Fruit fly (Drosophila melanogaster) whole organism, embryonic: ENCODE measurements around the gene CG42240.

ENCODE experiments used
- ATbp ChIP-seq: fragments of 200-800 bp; sonication (Bioruptor generic); optimal IDR thresholded peaks from 2 replicates; lab custom pipeline; 2017; ENCODE audit warnings: missing biosample characterization, mild to moderate bottlenecking, missing genetic modification characterization, missing genetic modification reagents
- Abd-B ChIP-seq: fragments of 200-800 bp; sonication (Bioruptor generic); optimal IDR thresholded peaks from 2 replicates; lab custom pipeline; 2018; ENCODE audit warnings: missing biosample characterization, mild to moderate bottlenecking, missing genetic modification characterization, moderate library complexity
- Aef1 ChIP-seq: fragments of 200-800 bp; sonication (Bioruptor generic); IDR thresholded peaks from 3 replicates; pipeline ENCODE4 v1.3.6; 2022; ENCODE audit warnings: missing biosample characterization, missing genetic modification characterization
- Antp ChIP-seq: fragments of 200-800 bp; sonication (Bioruptor generic); optimal IDR thresholded peaks from 3 replicates; lab custom pipeline; 2016; ENCODE audit warnings: missing biosample characterization, missing genetic modification characterization
- Atf3 ChIP-seq: fragments of 200-800 bp; sonication (Bioruptor generic); optimal IDR thresholded peaks from 3 replicates; lab custom pipeline; 2016; ENCODE audit warnings: missing biosample characterization, missing genetic modification characterization
- CG1024 ChIP-seq: fragments of 200-800 bp; sonication (Bioruptor generic); IDR thresholded peaks from 2 replicates; pipeline ENCODE4 v1.3.6; 2022; ENCODE audit warnings: missing biosample characterization, missing genetic modification characterization
- CG10321 ChIP-seq: fragments of 200-800 bp; sonication (Bioruptor generic); IDR thresholded peaks from 2 replicates; pipeline ENCODE4 v1.3.6; 2022; ENCODE audit warnings: missing biosample characterization, missing genetic modification characterization
- CG10366 ChIP-seq: fragments of 200-800 bp; sonication (Bioruptor generic); IDR thresholded peaks from 2 replicates; pipeline ENCODE4 v1.3.6; 2022; ENCODE audit warnings: missing biosample characterization, missing genetic modification characterization
- CG12071 ChIP-seq: fragments of 200-800 bp; sonication (Bioruptor generic); optimal IDR thresholded peaks from 3 replicates; lab custom pipeline; 2018; ENCODE audit warnings: missing biosample characterization, mild to moderate bottlenecking, missing genetic modification characterization
- CG12769 ChIP-seq: fragments of 200-800 bp; sonication (Bioruptor generic); optimal IDR thresholded peaks from 2 replicates; lab custom pipeline; 2019; ENCODE audit warnings: missing biosample characterization, mild to moderate bottlenecking, missing genetic modification characterization, moderate library complexity
- CG13287 ChIP-seq: fragments of 200-800 bp; sonication (Bioruptor generic); IDR thresholded peaks from 2 replicates; pipeline ENCODE4 v1.3.6; 2022; ENCODE audit warnings: missing biosample characterization, missing genetic modification characterization; ENCODE audit not compliant: partially characterized antibody
- CG14965 ChIP-seq: fragments of 200-800 bp; sonication (Bioruptor generic); optimal IDR thresholded peaks from 2 replicates; lab custom pipeline; 2016; ENCODE audit warnings: missing biosample characterization, missing genetic modification characterization, borderline replicate concordance
- CG17612 ChIP-seq: fragments of 200-800 bp; sonication (Bioruptor generic); IDR thresholded peaks from 2 replicates; pipeline ENCODE4 v1.3.6; 2022; ENCODE audit warnings: missing biosample characterization, missing genetic modification characterization
- CG18262 ChIP-seq: fragments of 200-800 bp; optimal IDR thresholded peaks from 3 replicates; lab custom pipeline; 2019; ENCODE audit warnings: missing biosample characterization, mild to moderate bottlenecking, missing genetic modification characterization, moderate library complexity
- CG2202 ChIP-seq: fragments of 200-800 bp; sonication (Bioruptor generic); optimal IDR thresholded peaks from 2 replicates; lab custom pipeline; 2018; ENCODE audit warnings: missing biosample characterization, mild to moderate bottlenecking, missing genetic modification characterization
- CG31441 ChIP-seq: fragments of 200-800 bp; sonication (Bioruptor generic); IDR thresholded peaks from 2 replicates; pipeline ENCODE4 v1.3.6; 2022; ENCODE audit warnings: missing biosample characterization, missing genetic modification characterization
- CG3995 ChIP-seq: fragments of 200-800 bp; sonication (Bioruptor generic); optimal IDR thresholded peaks from 3 replicates; lab custom pipeline; 2016; ENCODE audit warnings: missing biosample characterization, missing genetic modification characterization
- CG4820 ChIP-seq: fragments of 200-800 bp; sonication (Bioruptor generic); optimal IDR thresholded peaks from 3 replicates; lab custom pipeline; 2016; ENCODE audit warnings: missing biosample characterization, missing genetic modification characterization
- CG4854 ChIP-seq: fragments of 200-800 bp; sonication (Bioruptor generic); optimal IDR thresholded peaks from 2 replicates; lab custom pipeline; 2016; ENCODE audit warnings: missing biosample characterization, missing genetic modification characterization, inconsistent platforms
- CG6791 ChIP-seq: fragments of 200-800 bp; sonication (Bioruptor generic); IDR thresholded peaks from 3 replicates; pipeline ENCODE4 v1.3.6; 2022; ENCODE audit warnings: missing biosample characterization, missing genetic modification characterization; ENCODE audit not compliant: partially characterized antibody
- CG6854 ChIP-seq: fragments of 200-800 bp; sonication (Bioruptor generic); optimal IDR thresholded peaks from 3 replicates; lab custom pipeline; 2017; ENCODE audit warnings: missing biosample characterization, mild to moderate bottlenecking, missing genetic modification characterization
- CG7839 ChIP-seq: fragments of 200-800 bp; sonication (Bioruptor generic); optimal IDR thresholded peaks from 3 replicates; lab custom pipeline; 2018; ENCODE audit warnings: missing biosample characterization, mild to moderate bottlenecking, missing genetic modification characterization, moderate library complexity
- CG7963 ChIP-seq: fragments of 200-800 bp; sonication (Bioruptor generic); IDR thresholded peaks from 3 replicates; pipeline ENCODE4 v1.3.6; 2022; ENCODE audit warnings: missing biosample characterization, missing genetic modification characterization; ENCODE audit not compliant: partially characterized antibody
- CG8765 ChIP-seq: fragments of 200-800 bp; sonication (Bioruptor generic); IDR thresholded peaks from 2 replicates; pipeline ENCODE4 v1.3.6; 2022; ENCODE audit warnings: missing biosample characterization, missing genetic modification characterization
- D19B ChIP-seq: fragments of 200-800 bp; sonication (Bioruptor generic); optimal IDR thresholded peaks from 2 replicates; lab custom pipeline; 2017; ENCODE audit warnings: missing biosample characterization, mild to moderate bottlenecking, missing genetic modification characterization
- Dip3 ChIP-seq: fragments of 200-800 bp; sonication (Bioruptor generic); optimal IDR thresholded peaks from 3 replicates; lab custom pipeline; 2016; ENCODE audit warnings: missing biosample characterization, missing genetic modification characterization
- E2f2 ChIP-seq: fragments of 200-800 bp; sonication (Bioruptor generic); IDR thresholded peaks from 2 replicates; pipeline ENCODE4 v1.3.6; 2022; ENCODE audit warnings: missing biosample characterization, missing genetic modification characterization
- Gug ChIP-seq: fragments of 200-800 bp; sonication (Bioruptor generic); IDR thresholded peaks from 4 replicates; pipeline ENCODE4 v1.3.6; 2022; ENCODE audit warnings: missing biosample characterization, missing genetic modification characterization
- H2.0 ChIP-seq: fragments of 200-800 bp; sonication (Bioruptor generic); IDR thresholded peaks from 2 replicates; pipeline ENCODE4 v1.3.6; 2022; ENCODE audit warnings: missing biosample characterization, missing genetic modification characterization
- HmgD ChIP-seq: fragments of 200-800 bp; sonication (Bioruptor generic); optimal IDR thresholded peaks from 3 replicates; lab custom pipeline; 2016; ENCODE audit warnings: missing biosample characterization, missing genetic modification characterization
- Hr39 ChIP-seq: fragments of >200 bp; optimal IDR thresholded peaks from 2 replicates; lab custom pipeline; 2017
- Ptx1 ChIP-seq: fragments of 200-800 bp; sonication (Bioruptor generic); IDR thresholded peaks from 2 replicates; pipeline ENCODE4 v1.3.6; 2022; ENCODE audit warnings: missing biosample characterization, missing genetic modification characterization
- Sox102F ChIP-seq: fragments of 200-800 bp; sonication (Bioruptor generic); optimal IDR thresholded peaks from 2 replicates; lab custom pipeline; 2018; ENCODE audit warnings: missing biosample characterization, mild to moderate bottlenecking, missing genetic modification characterization, moderate library complexity
- Ssrp ChIP-seq: fragments of 200-800 bp; sonication (Bioruptor generic); optimal IDR thresholded peaks from 2 replicates; lab custom pipeline; 2018; ENCODE audit warnings: missing biosample characterization, mild to moderate bottlenecking, missing genetic modification characterization, moderate library complexity
- Trl ChIP-seq, 3 experiments: fragments of >200 bp in 2 of 3; fragments of 200-800 bp in 1 of 3; sonication (Bioruptor generic) in 1 of 3; optimal IDR thresholded peaks; 2 replicates in 1 of 3; 3 replicates in 2 of 3; lab custom pipeline; 2016 to 2017; ENCODE audit warnings: missing biosample characterization in 1 of 3, missing genetic modification characterization in 1 of 3
- Xbp1 ChIP-seq: fragments of 200-800 bp; sonication (Bioruptor generic); optimal IDR thresholded peaks from 3 replicates; lab custom pipeline; 2016; ENCODE audit warnings: missing biosample characterization, mild to moderate bottlenecking, missing genetic modification characterization
- az2 ChIP-seq: fragments of 200-800 bp; sonication (Bioruptor generic); optimal IDR thresholded peaks from 3 replicates; lab custom pipeline; 2016; ENCODE audit warnings: missing biosample characterization, missing genetic modification characterization
- dmrt99B ChIP-seq: fragments of 200-800 bp; sonication (Bioruptor generic); optimal IDR thresholded peaks from 2 replicates; lab custom pipeline; 2018; ENCODE audit warnings: missing biosample characterization, mild to moderate bottlenecking, missing genetic modification characterization, moderate library complexity
- fd96Cb ChIP-seq: fragments of 200-800 bp; sonication (Bioruptor generic); optimal IDR thresholded peaks from 2 replicates; lab custom pipeline; 2018; ENCODE audit warnings: missing biosample characterization, mild to moderate bottlenecking, missing genetic modification characterization, moderate library complexity
- gem ChIP-seq: fragments of 200-800 bp; sonication (Bioruptor generic); optimal IDR thresholded peaks from 2 replicates; lab custom pipeline; 2019; ENCODE audit warnings: missing biosample characterization, mild to moderate bottlenecking, missing genetic modification characterization, moderate library complexity
- ken ChIP-seq: fragments of 200-800 bp; sonication (Bioruptor generic); IDR thresholded peaks from 3 replicates; pipeline ENCODE4 v1.3.6; 2022; ENCODE audit warnings: missing biosample characterization, missing genetic modification characterization
- lov ChIP-seq, 2 experiments: fragments of 200-800 bp in 1 of 2; fragments of >200 bp in 1 of 2; sonication (Bioruptor generic) in 1 of 2; IDR thresholded peaks in 1 of 2; optimal IDR thresholded peaks in 1 of 2; 2 replicates in 1 of 2; 3 replicates in 1 of 2; pipeline versions ENCODE4 v1.3.6 to Lab custom; 2017 to 2022; ENCODE audit warnings: missing biosample characterization in 1 of 2, missing genetic modification characterization in 1 of 2
- mirr ChIP-seq: fragments of 200-800 bp; sonication (Bioruptor generic); optimal IDR thresholded peaks from 3 replicates; lab custom pipeline; 2018; ENCODE audit warnings: missing biosample characterization, mild to moderate bottlenecking, missing genetic modification characterization
- nmo ChIP-seq: fragments of 200-800 bp; sonication (Bioruptor generic); optimal IDR thresholded peaks from 2 replicates; lab custom pipeline; 2018; ENCODE audit warnings: missing biosample characterization, mild to moderate bottlenecking, missing genetic modification characterization, moderate library complexity
- odd ChIP-seq: fragments of 200-800 bp; sonication (Bioruptor generic); optimal IDR thresholded peaks from 2 replicates; lab custom pipeline; 2017; ENCODE audit warnings: missing biosample characterization, mild to moderate bottlenecking, missing genetic modification characterization
- psq ChIP-seq: fragments of 200-800 bp; sonication (Bioruptor generic); optimal IDR thresholded peaks from 2 replicates; lab custom pipeline; 2017; ENCODE audit warnings: missing biosample characterization, missing genetic modification characterization
- ro ChIP-seq: fragments of 200-800 bp; sonication (Bioruptor generic); IDR thresholded peaks from 2 replicates; pipeline ENCODE4 v1.3.6; 2022; ENCODE audit warnings: missing biosample characterization, missing genetic modification characterization
- tna ChIP-seq: fragments of 200-800 bp; sonication (Bioruptor generic); IDR thresholded peaks from 2 replicates; pipeline ENCODE4 v1.3.6; 2022; ENCODE audit warnings: missing biosample characterization, missing genetic modification characterization; ENCODE audit not compliant: partially characterized antibody
- trem ChIP-seq: fragments of 200-800 bp; optimal IDR thresholded peaks from 3 replicates; lab custom pipeline; 2019; ENCODE audit warnings: missing biosample characterization, mild to moderate bottlenecking, missing genetic modification characterization, moderate library complexity
- twi ChIP-seq: fragments of 200-800 bp; optimal IDR thresholded peaks from 2 replicates; lab custom pipeline; 2019; ENCODE audit warnings: missing biosample characterization, mild to moderate bottlenecking, missing genetic modification characterization, moderate library complexity
- yki ChIP-seq: fragments of >200 bp; optimal IDR thresholded peaks from 3 replicates; lab custom pipeline; 2018

The CG42240 gene

DNA sequence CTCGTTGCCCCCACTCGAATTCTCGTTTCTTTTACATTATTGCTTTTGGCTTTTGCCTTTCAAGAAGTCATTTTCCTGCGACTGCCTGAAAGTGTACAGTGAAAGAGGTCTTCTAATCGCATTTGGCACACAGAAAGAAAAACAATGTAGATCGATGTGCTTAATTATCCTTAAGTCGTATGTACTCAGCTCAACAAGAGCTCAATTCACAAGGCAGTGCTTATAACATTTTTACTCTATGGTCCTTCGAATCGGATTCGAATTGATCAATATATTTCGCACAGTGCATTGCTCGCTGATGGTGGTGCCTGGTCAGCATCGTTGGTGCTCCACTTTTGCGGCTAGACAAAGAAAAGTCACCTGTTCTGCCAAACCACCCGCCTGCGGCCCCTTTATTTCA lies 20.2 kb upstream of the CG42240 start (continued):
- TF ChIP-seq CG6791 (GFP tag; lab: Robert Waterston, UW) (no peak), Trl (optimal IDR thresholded peaks at IDR 0.05; lab: Kevin White, UChicago) (no peak), Trl (GFP tag; optimal IDR thresholded peaks at IDR 0.05; lab: Kevin White, UChicago) (peak; percentile 11), Ssrp (tag; lab: Kevin White, UChicago) (no peak), az2 (no peak), CG10321 (GFP tag; lab: Robert Waterston, UW) (no peak), CG8765 (GFP tag; lab: Robert Waterston, UW) (no peak), CG14965 (GFP tag; lab: Kevin White, UChicago) (no peak), CG4820 (GFP tag; lab: Kevin White, UChicago) (no peak), CG12769 (tag; lab: Kevin White, UChicago) (peak; percentile 54), CG31441 (GFP tag; lab: Robert Waterston, UW) (no peak), ro (GFP tag; lab: Robert Waterston, UW) (no peak), twi (no peak), ATbp (GFP tag; lab: Kevin White, UChicago) (peak; percentile 35), CG13287 (no peak), HmgD (GFP tag; lab: Kevin White, UChicago) (no peak), ken (GFP tag; lab: Robert Waterston, UW) (no peak), CG18262 (no peak), CG10366 (GFP tag; lab: Robert Waterston, UW) (no peak), yki (lab: Kevin White, UChicago) (no peak), psq (GFP tag; lab: Kevin White, UChicago) (no peak), tna (GFP tag; lab: Robert Waterston, UW) (no peak), lov (optimal IDR thresholded peaks at IDR 0.05; lab: Kevin White, UChicago) (no peak), lov (GFP tag; IDR thresholded peaks at IDR 0.05; lab: Robert Waterston, UW) (no peak), D19B (no peak), Ptx1 (peak; percentile 25; the same call in 1 of the 2 replicates), odd (GFP tag; lab: Kevin White, UChicago) (no peak), CG4854 (GFP tag; lab: Kevin White, UChicago) (no peak), CG7963 (GFP tag; lab: Robert Waterston, UW) (no peak), trem (tag; lab: Kevin White, UChicago) (no peak), Aef1 (GFP tag; lab: Robert Waterston, UW) (no peak), Dip3 (GFP tag; lab: Kevin White, UChicago) (no peak), dmrt99B (tag; lab: Kevin White, UChicago) (peak; percentile 51), Xbp1 (peak; percentile 9), Abd-B (GFP tag; lab: Kevin White, UChicago) (no peak), Gug (GFP tag; lab: Robert Waterston, UW) (no peak), fd96Cb (tag; lab: Kevin White, UChicago) (peak; percentile 29), Antp (peak; percentile 7), Hr39 (lab: Kevin White, UChicago) (no peak), CG3995 (no peak), nmo (GFP tag; lab: Kevin White, UChicago) (peak; percentile 19), CG2202 (tag; lab: Kevin White, UChicago) (no peak), gem (tag; lab: Kevin White, UChicago) (peak; percentile 27), Atf3 (GFP tag; lab: Kevin White, UChicago) (peak; percentile 19), Sox102F (peak; percentile 53), CG1024 (GFP tag; lab: Robert Waterston, UW) (no peak), CG6854 (no peak), H2.0 (GFP tag; lab: Robert Waterston, UW) (no peak), CG7839 (tag; lab: Kevin White, UChicago) (peak; percentile 42), CG17612 (GFP tag; lab: Robert Waterston, UW) (no peak), E2f2 (GFP tag; lab: Robert Waterston, UW) (no peak), CG12071 (peak; percentile 31), mirr (no peak)
